Worm (Caenorhabditis elegans): ENCODE measurements around the gene ZK370.6.

Gene ZK370.6

ce11 chrIII:8782744-8783143 is 39.1 kb upstream of the ZK370.6 start:
- TF ChIP-seq F13H6.1 (tag; optimal IDR thresholded peaks at IDR 0.05) = peak; percentile 10
- peak; percentile 51 for TF ChIP-seq nhr-25 (tag; optimal IDR thresholded peaks at IDR 0.05)
- peak; percentile 60 for TF ChIP-seq fos-1 (tag; optimal IDR thresholded peaks at IDR 0.05)
- TF ChIP-seq nhr-129 (tag; optimal IDR thresholded peaks at IDR 0.05) = peak; percentile 47
- no peak for TF ChIP-seq nhr-237 (tag; optimal IDR thresholded peaks at IDR 0.05)
- TF ChIP-seq Y55F3AM.14 (GFP tag; optimal IDR thresholded peaks at IDR 0.05) = no peak
- TF ChIP-seq unc-62 (GFP tag; optimal IDR thresholded peaks at IDR 0.05) = no peak
- peak; percentile 67 for TF ChIP-seq crh-2 (tag; optimal IDR thresholded peaks at IDR 0.05)
- TF ChIP-seq sma-9 (GFP tag; optimal IDR thresholded peaks at IDR 0.05) = peak; percentile 67
- TF ChIP-seq sma-9 (tag; optimal IDR thresholded peaks at IDR 0.05) = no peak
- TF ChIP-seq lsy-2 (tag; optimal IDR thresholded peaks at IDR 0.05) = peak in 1 of 2 experiments; percentile 4
- TF ChIP-seq skn-1 (tag; optimal IDR thresholded peaks at IDR 0.05) = peak; percentile 7

ce11 chrIII:8782080-8782479 is 38.4 kb upstream of the ZK370.6 start:
- peak; percentile 38 for TF ChIP-seq F13H6.1 (tag; optimal IDR thresholded peaks at IDR 0.05)
- peak in 1 of 2 experiments; percentile 15 for TF ChIP-seq mdl-1 (tag; optimal IDR thresholded peaks at IDR 0.05)
- TF ChIP-seq lin-13 (GFP tag; optimal IDR thresholded peaks at IDR 0.05) = no peak
- peak in 1 of 2 experiments; percentile 31 for TF ChIP-seq lsy-2 (tag; optimal IDR thresholded peaks at IDR 0.05)
- TF ChIP-seq C34F6.9 (tag; optimal IDR thresholded peaks at IDR 0.05) = peak; percentile 22
- peak; percentile 36 for TF ChIP-seq nhr-129 (tag; optimal IDR thresholded peaks at IDR 0.05)
- peak; percentile 9 for TF ChIP-seq unc-55 (GFP tag; optimal IDR thresholded peaks at IDR 0.05)
- TF ChIP-seq elt-1 (tag; optimal IDR thresholded peaks at IDR 0.05) = no peak

- TF ChIP-seq nhr-11 (tag; optimal IDR thresholded peaks at IDR 0.05) (no peak), elt-3 (tag; optimal IDR thresholded peaks at IDR 0.05) (no peak), crh-2 (tag; optimal IDR thresholded peaks at IDR 0.05) (peak; percentile 73), R02D3.7 (tag; optimal IDR thresholded peaks at IDR 0.05) (no peak), Y55F3AM.14 (GFP tag; optimal IDR thresholded peaks at IDR 0.05) (no peak), nhr-21 (tag; optimal IDR thresholded peaks at IDR 0.05) (peak; percentile 92), blmp-1 (tag; optimal IDR thresholded peaks at IDR 0.05; ENCODE audit: insufficient read depth) (peak; percentile 83), dmd-4 (tag; optimal IDR thresholded peaks at IDR 0.05) (no peak), lin-39 (tag; optimal IDR thresholded peaks at IDR 0.05) (no peak), nhr-12 (tag; optimal IDR thresholded peaks at IDR 0.05) (no peak), snpc-4 (tag; optimal IDR thresholded peaks at IDR 0.05) (no peak), alr-1 (tag; optimal IDR thresholded peaks at IDR 0.05) (no peak), nhr-237 (tag; optimal IDR thresholded peaks at IDR 0.05) (no peak), ztf-4 (tag; optimal IDR thresholded peaks at IDR 0.05) (peak; percentile 3), mab-5 (tag; optimal IDR thresholded peaks at IDR 0.05) (no peak), unc-62 (GFP tag; optimal IDR thresholded peaks at IDR 0.05) (no peak), nhr-6 (tag; optimal IDR thresholded peaks at IDR 0.05) (peak; percentile 14), gmeb-1 (tag; optimal IDR thresholded peaks at IDR 0.05) (peak; percentile 37), peb-1 (tag; optimal IDR thresholded peaks at IDR 0.05) (no peak), ztf-11 (tag; optimal IDR thresholded peaks at IDR 0.05) (no peak), nhr-77 (tag; optimal IDR thresholded peaks at IDR 0.05) (no peak), nhr-10 (tag; optimal IDR thresholded peaks at IDR 0.05) (no peak), nhr-129 (tag; optimal IDR thresholded peaks at IDR 0.05) (peak; percentile 37), fos-1 (tag; optimal IDR thresholded peaks at IDR 0.05) (peak; percentile 79), lsy-2 (tag; optimal IDR thresholded peaks at IDR 0.05) (peak in 1 of 2 experiments; percentile 62), lin-11 (tag; optimal IDR thresholded peaks at IDR 0.05) (no peak), sem-4 (tag; optimal IDR thresholded peaks at IDR 0.05) (peak; percentile 47), skn-1 (tag; optimal IDR thresholded peaks at IDR 0.05) (no peak), F13H6.1 (tag; optimal IDR thresholded peaks at IDR 0.05) (peak; percentile 29), zag-1 (tag; optimal IDR thresholded peaks at IDR 0.05) (no peak), sma-3 (GFP tag; optimal IDR thresholded peaks at IDR 0.05) (peak; percentile 91), unc-39 (tag; optimal IDR thresholded peaks at IDR 0.05) (no peak), C34F6.9 (tag; optimal IDR thresholded peaks at IDR 0.05) (peak; percentile 44), unc-55 (GFP tag; optimal IDR thresholded peaks at IDR 0.05) (peak; percentile 39), nhr-23 (tag; optimal IDR thresholded peaks at IDR 0.05) (no peak), mbf-1 (tag; optimal IDR thresholded peaks at IDR 0.05) (no peak), nhr-25 (tag; optimal IDR thresholded peaks at IDR 0.05) (peak; percentile 95), lin-13 (GFP tag; optimal IDR thresholded peaks at IDR 0.05) (peak; percentile 40), sma-9 (GFP tag; optimal IDR thresholded peaks at IDR 0.05) (peak; percentile 73), sma-9 (tag; optimal IDR thresholded peaks at IDR 0.05) (no peak), ceh-82 (tag; optimal IDR thresholded peaks at IDR 0.05) (no peak), mdl-1 (tag; optimal IDR thresholded peaks at IDR 0.05) (peak; percentile 43 to 81), aly-2 (tag; optimal IDR thresholded peaks at IDR 0.05) (no peak), egl-27 (tag; optimal IDR thresholded peaks at IDR 0.05) (peak; percentile 56)
Measured at ce11 chrIII:8780473-8780872, 36.8 kb upstream of the ZK370.6 start.
